In the genomic region with DNA sequence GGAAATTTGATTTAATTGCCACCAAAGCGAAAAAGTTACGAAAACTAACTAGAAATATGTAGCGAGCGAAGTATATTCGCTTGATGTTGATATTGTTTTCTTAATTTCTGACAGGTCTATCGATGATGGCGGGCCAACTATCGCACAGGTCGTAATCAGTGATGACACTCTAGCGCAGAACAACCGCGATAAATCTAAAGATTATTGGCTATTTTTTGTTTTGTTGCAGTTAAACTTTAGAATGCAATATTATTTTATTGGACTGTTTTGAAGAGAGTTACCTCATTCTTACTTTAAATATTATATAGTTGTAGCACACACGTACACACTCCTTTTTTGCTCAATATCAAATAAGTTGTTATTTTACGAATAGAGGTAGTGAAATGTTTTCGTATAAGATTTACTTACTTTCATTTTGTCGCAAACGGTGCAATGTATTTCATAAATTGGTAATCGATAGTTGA, we compare ENCODE assay signal across 5 fruit fly cellular contexts.
TF ChIP-seq lines count a peak whose summit lies in the region.

A gene (minus strand): TSS at position 121 of the 464 bp plus-strand sequence.

- no peak for TF ChIP-seq CTCF in whole organism, embryonic (GFP tag; optimal IDR thresholded peaks at IDR 0.05; lab: Kevin White, UChicago)

TF ChIP-seq in whole organism, adult, 20 proteins besides CTCF, POLR2A, EP300 and RAD21:
- TF ChIP-seq tj (GFP tag; optimal IDR thresholded peaks at IDR 0.05; lab: Kevin White, UChicago) (no peak), bab1 (GFP tag; optimal IDR thresholded peaks at IDR 0.05; lab: Kevin White, UChicago) (no peak), CG33017 (tag; optimal IDR thresholded peaks at IDR 0.05; lab: Kevin White, UChicago) (no peak), Crg-1 (GFP tag; optimal IDR thresholded peaks at IDR 0.05; lab: Kevin White, UChicago) (peak; percentile 60), CG7045 (GFP tag; optimal IDR thresholded peaks at IDR 0.05; lab: Kevin White, UChicago) (no peak), Hr96 (GFP tag; optimal IDR thresholded peaks at IDR 0.05; lab: Kevin White, UChicago) (no peak), kay (GFP tag; lab: Kevin White, UChicago; ENCODE audit: borderline replicate concordance) (no peak), pad (GFP tag; optimal IDR thresholded peaks at IDR 0.05; lab: Kevin White, UChicago) (peak; percentile 31), CG11617 (GFP tag; optimal IDR thresholded peaks at IDR 0.05; lab: Kevin White, UChicago) (peak; percentile 36), CG1620 (GFP tag; optimal IDR thresholded peaks at IDR 0.05; lab: Kevin White, UChicago) (peak; percentile 45), CG7101 (tag; optimal IDR thresholded peaks at IDR 0.05; lab: Kevin White, UChicago) (peak; percentile 48), CG14711 (tag; optimal IDR thresholded peaks at IDR 0.05; lab: Kevin White, UChicago) (peak; percentile 12), toe (GFP tag; optimal IDR thresholded peaks at IDR 0.05; lab: Kevin White, UChicago) (peak; percentile 45)

TF ChIP-seq in whole organism, embryonic, 481 proteins besides CTCF, POLR2A, EP300 and RAD21 (continues in another document):
- TF ChIP-seq Scr (GFP tag; IDR thresholded peaks at IDR 0.05; lab: Robert Waterston, UW; ENCODE audit: partially characterized antibody) (peak; percentile 86), CG6175 (GFP tag; IDR thresholded peaks at IDR 0.05; lab: Robert Waterston, UW) (no peak), Myb (GFP tag; optimal IDR thresholded peaks at IDR 0.05; lab: Kevin White, UChicago) (peak; percentile 1), Opbp (GFP tag; IDR thresholded peaks at IDR 0.05; lab: Robert Waterston, UW; ENCODE audit: partially characterized antibody) (peak; percentile 71; the same call in 2 of the 3 replicates), eve (GFP tag; optimal IDR thresholded peaks at IDR 0.05; lab: Kevin White, UChicago) (no peak), CG17361 (GFP tag; IDR thresholded peaks at IDR 0.05; lab: Robert Waterston, UW) (peak; percentile 27; the same call in 1 of the 3 replicates), CG2129 (GFP tag; IDR thresholded peaks at IDR 0.05; lab: Robert Waterston, UW; ENCODE audit: partially characterized antibody) (peak; percentile 27; the same call in 1 of the 2 replicates), CG3995 (GFP tag; optimal IDR thresholded peaks at IDR 0.05; lab: Kevin White, UChicago) (peak; percentile 65), phol (tag; optimal IDR thresholded peaks at IDR 0.05; lab: Kevin White, UChicago) (peak; percentile 73), CG17186 (GFP tag; optimal IDR thresholded peaks at IDR 0.05; lab: Kevin White, UChicago) (peak; percentile 12), slbo (GFP tag; IDR thresholded peaks at IDR 0.05; lab: Robert Waterston, UW) (peak; percentile 41; the same call in 1 of the 2 replicates), org-1 (GFP tag; optimal IDR thresholded peaks at IDR 0.05; lab: Kevin White, UChicago) (no peak), da (GFP tag; optimal IDR thresholded peaks at IDR 0.05; lab: Kevin White, UChicago) (no peak), sens (GFP tag; lab: Kevin White, UChicago) (peak; percentile 47), gce (GFP tag; IDR thresholded peaks at IDR 0.05; lab: Robert Waterston, UW) (no peak), CG14860 (GFP tag; IDR thresholded peaks at IDR 0.05; lab: Robert Waterston, UW; ENCODE audit: partially characterized antibody) (peak; percentile 68)

TF ChIP-seq in whole organism, prepupa, 60 proteins besides CTCF, POLR2A, EP300 and RAD21 (continues in another document):
- TF ChIP-seq CG11762 (GFP tag; optimal IDR thresholded peaks at IDR 0.05; lab: Kevin White, UChicago; ENCODE audit: insufficient read depth), result no peak
- peak; percentile 37 for TF ChIP-seq Hr39 (GFP tag; optimal IDR thresholded peaks at IDR 0.05; lab: Kevin White, UChicago)
- TF ChIP-seq ss (GFP tag; optimal IDR thresholded peaks at IDR 0.05; lab: Kevin White, UChicago), result no peak
- no peak for TF ChIP-seq Eip75B (GFP tag; optimal IDR thresholded peaks at IDR 0.05; lab: Kevin White, UChicago)
- TF ChIP-seq fd85E (GFP tag; optimal IDR thresholded peaks at IDR 0.05; lab: Kevin White, UChicago), result no peak
- TF ChIP-seq Hr4 (GFP tag; optimal IDR thresholded peaks at IDR 0.05; lab: Kevin White, UChicago), result no peak
- TF ChIP-seq fkh (GFP tag; optimal IDR thresholded peaks at IDR 0.05; lab: Kevin White, UChicago), result no peak
- TF ChIP-seq CG31627 (GFP tag; optimal IDR thresholded peaks at IDR 0.05; lab: Kevin White, UChicago), result peak; percentile 29
- TF ChIP-seq CG6792 (GFP tag; optimal IDR thresholded peaks at IDR 0.05; lab: Kevin White, UChicago), result no peak
- TF ChIP-seq CG9139 (GFP tag; optimal IDR thresholded peaks at IDR 0.05; lab: Kevin White, UChicago), result no peak
- peak; percentile 44 for TF ChIP-seq Sox14 (GFP tag; optimal IDR thresholded peaks at IDR 0.05; lab: Kevin White, UChicago)
- peak; percentile 37 for TF ChIP-seq Ets21C (GFP tag; optimal IDR thresholded peaks at IDR 0.05; lab: Kevin White, UChicago)
- TF ChIP-seq fd59A (GFP tag; optimal IDR thresholded peaks at IDR 0.05; lab: Kevin White, UChicago), result no peak
- TF ChIP-seq CG3032 (tag; optimal IDR thresholded peaks at IDR 0.05; lab: Kevin White, UChicago), result peak; percentile 24
- TF ChIP-seq CG6808 (GFP tag; optimal IDR thresholded peaks at IDR 0.05; lab: Kevin White, UChicago), result no peak
- TF ChIP-seq pdm3 (GFP tag; optimal IDR thresholded peaks at IDR 0.05; lab: Kevin White, UChicago), result no peak
- peak; percentile 38 for TF ChIP-seq topi (GFP tag; optimal IDR thresholded peaks at IDR 0.05; lab: Kevin White, UChicago)
- no peak for TF ChIP-seq vri (GFP tag; optimal IDR thresholded peaks at IDR 0.05; lab: Kevin White, UChicago)
- no peak for TF ChIP-seq CG8319 (GFP tag; optimal IDR thresholded peaks at IDR 0.05; lab: Kevin White, UChicago)
- TF ChIP-seq cyc (GFP tag; optimal IDR thresholded peaks at IDR 0.05; lab: Kevin White, UChicago), result peak; percentile 35

TF ChIP-seq in whole organism, pupa, 21 proteins besides CTCF, POLR2A, EP300 and RAD21:
- TF ChIP-seq fd96Ca (GFP tag; IDR thresholded peaks at IDR 0.05; lab: Robert Waterston, UW) (0 out of 3 replicates have a peak, but pooled peaks have one; percentile 10), CG4496 (GFP tag; IDR thresholded peaks at IDR 0.05; lab: Robert Waterston, UW) (no peak), CG34367 (tag; optimal IDR thresholded peaks at IDR 0.05; lab: Kevin White, UChicago) (no peak)

TF ChIP-seq in whole organism, wandering third instar larva, 38 proteins besides CTCF, POLR2A, EP300 and RAD21:
- no peak for TF ChIP-seq OdsH (GFP tag; optimal IDR thresholded peaks at IDR 0.05; lab: Kevin White, UChicago)
- TF ChIP-seq CG32264 (GFP tag; optimal IDR thresholded peaks at IDR 0.05; lab: Kevin White, UChicago), result no peak
- no peak for TF ChIP-seq Vsx2 (GFP tag; optimal IDR thresholded peaks at IDR 0.05; lab: Kevin White, UChicago; ENCODE audit: partially characterized antibody)
- peak in 1 of 2 experiments; percentile 31 for TF ChIP-seq foxo (GFP tag; optimal IDR thresholded peaks at IDR 0.05; lab: Kevin White, UChicago)
- peak; percentile 76 for TF ChIP-seq Myc (optimal IDR thresholded peaks at IDR 0.05; lab: Kevin White, UChicago)
- peak; percentile 57 for TF ChIP-seq HLH106 (tag; optimal IDR thresholded peaks at IDR 0.05; lab: Kevin White, UChicago)
- TF ChIP-seq br (GFP tag; optimal IDR thresholded peaks at IDR 0.05; lab: Kevin White, UChicago), result no peak
- TF ChIP-seq woc (GFP tag; optimal IDR thresholded peaks at IDR 0.05; lab: Kevin White, UChicago), result peak; percentile 71
- TF ChIP-seq jim (GFP tag; optimal IDR thresholded peaks at IDR 0.05; lab: Kevin White, UChicago), result no peak
- no peak for TF ChIP-seq usp (GFP tag; optimal IDR thresholded peaks at IDR 0.05; lab: Kevin White, UChicago)
- no peak for TF ChIP-seq dl (GFP tag; optimal IDR thresholded peaks at IDR 0.05; lab: Kevin White, UChicago; ENCODE audit: insufficient read depth in 1 of 2, partially characterized antibody in 2 of 2)
- no peak for TF ChIP-seq CG9705 (GFP tag; optimal IDR thresholded peaks at IDR 0.05; lab: Kevin White, UChicago)
- no peak for TF ChIP-seq dmrt93B (GFP tag; optimal IDR thresholded peaks at IDR 0.05; lab: Kevin White, UChicago)
- no peak for TF ChIP-seq Mio (GFP tag; optimal IDR thresholded peaks at IDR 0.05; lab: Kevin White, UChicago)
- peak; percentile 51 for TF ChIP-seq rgr (GFP tag; optimal IDR thresholded peaks at IDR 0.05; lab: Kevin White, UChicago)
- no peak for TF ChIP-seq GATAd (GFP tag; optimal IDR thresholded peaks at IDR 0.05; lab: Kevin White, UChicago)
- TF ChIP-seq lola (GFP tag; optimal IDR thresholded peaks at IDR 0.05; lab: Kevin White, UChicago), result no peak
- peak; percentile 11 for TF ChIP-seq ey (GFP tag; optimal IDR thresholded peaks at IDR 0.05; lab: Kevin White, UChicago)
- TF ChIP-seq fru (GFP tag; optimal IDR thresholded peaks at IDR 0.05; lab: Kevin White, UChicago), result peak; percentile 28
- TF ChIP-seq h (GFP tag; optimal IDR thresholded peaks at IDR 0.05; lab: Kevin White, UChicago), result peak; percentile 53
- peak; percentile 8 for TF ChIP-seq psq (GFP tag; optimal IDR thresholded peaks at IDR 0.05; lab: Kevin White, UChicago)
- peak; percentile 18 for TF ChIP-seq Sp1 (GFP tag; optimal IDR thresholded peaks at IDR 0.05; lab: Kevin White, UChicago)
- no peak for TF ChIP-seq sage (GFP tag; optimal IDR thresholded peaks at IDR 0.05; lab: Kevin White, UChicago)
TF ChIP-seq in whole organism, wandering third instar larva: peak in this region for 10.
